Worm (Caenorhabditis elegans): ENCODE measurements around the gene srh-76.

Gene srh-76

DNA sequence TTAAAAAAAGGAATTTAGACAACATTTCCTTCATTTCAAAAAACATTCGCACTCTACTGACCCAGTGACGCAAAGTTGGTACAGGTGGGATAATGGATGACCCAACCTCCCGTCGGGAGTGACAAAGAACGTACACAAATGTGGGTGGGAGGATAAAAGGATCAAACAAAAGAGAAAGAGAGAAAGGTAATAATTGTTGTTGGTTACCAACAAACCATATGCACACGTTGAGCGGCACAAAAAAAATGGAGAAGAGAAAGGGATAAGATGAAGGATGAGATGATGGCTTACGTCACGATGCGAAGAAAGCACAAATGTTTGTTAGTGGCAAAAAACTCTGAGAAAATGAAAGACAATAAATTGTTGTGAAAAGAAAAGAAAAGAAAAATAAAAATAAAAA, 18.0 kb downstream of the srh-76 start (continued):
- TF ChIP-seq nhr-19 (GFP tag; conservative IDR thresholded peaks at IDR 0.05): peak; percentile 34; the same call in 1 of the 2 replicates

DNA sequence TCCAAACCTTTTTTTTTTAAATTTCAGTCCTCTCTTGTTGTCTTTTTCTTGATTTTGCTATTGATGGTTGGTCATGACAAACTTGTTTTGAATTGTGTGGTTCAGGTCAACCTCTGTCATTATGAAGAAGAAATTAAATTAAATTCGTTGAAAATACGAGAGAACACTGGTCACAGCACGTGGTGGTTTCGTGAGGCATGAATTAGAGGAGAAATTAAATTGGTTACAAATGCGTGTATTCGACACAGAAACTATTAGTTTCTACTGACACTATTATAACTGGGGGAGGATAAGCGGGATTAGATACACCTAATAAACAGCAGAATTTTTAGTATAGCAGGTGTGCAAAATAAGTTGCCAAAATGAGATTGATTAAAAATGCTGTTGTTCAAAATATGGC, 18.5 kb downstream of the srh-76 start:
- TF ChIP-seq dsc-1 (tag; optimal IDR thresholded peaks at IDR 0.05) (peak; percentile 78), lsy-2 (tag; optimal IDR thresholded peaks at IDR 0.05) (no peak)

- no peak for TF ChIP-seq ama-1 (optimal IDR thresholded peaks at IDR 0.05)
- TF ChIP-seq blmp-1 (tag; optimal IDR thresholded peaks at IDR 0.05): peak; percentile 59
- no peak for TF ChIP-seq swsn-7 (tag; optimal IDR thresholded peaks at IDR 0.05)
- TF ChIP-seq lin-14 (GFP tag; optimal IDR thresholded peaks at IDR 0.05): peak; percentile 4
- no peak for TF ChIP-seq unc-98 (GFP tag; IDR thresholded peaks at IDR 0.05)
- peak; percentile 3 for TF ChIP-seq nhr-85 (tag)
Measured at ce11 chrV:5862479-5863188, 29.0 kb downstream of the srh-76 start, which contains the start of gene F26F12.8. Gene F26F12.8, minus strand, starts transcription at chrV:5862529.

- TF ChIP-seq lin-14 (GFP tag; optimal IDR thresholded peaks at IDR 0.05) (no peak), isw-1 (GFP tag; IDR thresholded peaks at IDR 0.05) (no peak), ztf-11 (tag; optimal IDR thresholded peaks at IDR 0.05) (no peak), pqm-1 (tag; optimal IDR thresholded peaks at IDR 0.05) (no peak)
Measured at ce11 chrV:5865085-5865484, 31.5 kb downstream of the srh-76 start, which contains the start of gene F26F12.5. Gene F26F12.5, minus strand, starts transcription at chrV:5865185.

- TF ChIP-seq swsn-7 (tag; optimal IDR thresholded peaks at IDR 0.05) (no peak), mef-2 (tag; optimal IDR thresholded peaks at IDR 0.05) (no peak), lin-15B (tag; optimal IDR thresholded peaks at IDR 0.05) (no peak), Y116A8C.19 (tag; optimal IDR thresholded peaks at IDR 0.05; ENCODE audit: borderline replicate concordance) (no peak), xbp-1 (tag; optimal IDR thresholded peaks at IDR 0.05) (no peak), lir-3 (tag; optimal IDR thresholded peaks at IDR 0.05; ENCODE audit: poor library complexity) (no peak), sox-4 (tag; optimal IDR thresholded peaks at IDR 0.05) (no peak), tbx-2 (tag; optimal IDR thresholded peaks at IDR 0.05) (no peak), blmp-1 (tag; optimal IDR thresholded peaks at IDR 0.05) (no peak), nhr-47 (tag; optimal IDR thresholded peaks at IDR 0.05) (no peak)
Measured at ce11 chrV:5869227-5869626, 35.6 kb downstream of the srh-76 start, which contains the start of gene F26F12.4. Gene F26F12.4, minus strand, starts transcription at chrV:5869327.

ce11 chrV:5871759-5872158, 38.1 kb downstream of the srh-76 start, which contains the start of gene C02G6.2:
Gene C02G6.2, plus strand, starts transcription at chrV:5872059.
- TF ChIP-seq ztf-11 (tag; optimal IDR thresholded peaks at IDR 0.05): no peak
- no peak for TF ChIP-seq dsc-1 (tag; optimal IDR thresholded peaks at IDR 0.05)
- no peak for TF ChIP-seq sox-4 (tag; optimal IDR thresholded peaks at IDR 0.05)
- TF ChIP-seq unc-30 (tag; optimal IDR thresholded peaks at IDR 0.05): no peak
- TF ChIP-seq skn-1 (tag; optimal IDR thresholded peaks at IDR 0.05): no peak
- TF ChIP-seq ztf-4 (tag; optimal IDR thresholded peaks at IDR 0.05): no peak
- no peak for TF ChIP-seq unc-62 (GFP tag; optimal IDR thresholded peaks at IDR 0.05)
- TF ChIP-seq sptf-1 (tag; optimal IDR thresholded peaks at IDR 0.05): no peak
- no peak for TF ChIP-seq egl-13 (tag; optimal IDR thresholded peaks at IDR 0.05)
- no peak for TF ChIP-seq hpl-2 (GFP tag; optimal IDR thresholded peaks at IDR 0.05)
- TF ChIP-seq aha-1 (tag; optimal IDR thresholded peaks at IDR 0.05): no peak
- no peak for TF ChIP-seq fkh-4 (tag; optimal IDR thresholded peaks at IDR 0.05; ENCODE audit: borderline replicate concordance)
- no peak for TF ChIP-seq ceh-63 (GFP tag; optimal IDR thresholded peaks at IDR 0.05)
- no peak for TF ChIP-seq nhr-77 (tag; optimal IDR thresholded peaks at IDR 0.05)
- TF ChIP-seq tlp-1 (tag; optimal IDR thresholded peaks at IDR 0.05): no peak
- TF ChIP-seq zip-4 (GFP tag; optimal IDR thresholded peaks at IDR 0.05): no peak
- TF ChIP-seq fkh-8 (tag; optimal IDR thresholded peaks at IDR 0.05): no peak
- TF ChIP-seq nhr-237 (tag; optimal IDR thresholded peaks at IDR 0.05): no peak

All from whole organism, L1 larva.